Fruit fly (Drosophila melanogaster): Measurements from ENCODE around the gene Dad.

Gene Dad

DNA sequence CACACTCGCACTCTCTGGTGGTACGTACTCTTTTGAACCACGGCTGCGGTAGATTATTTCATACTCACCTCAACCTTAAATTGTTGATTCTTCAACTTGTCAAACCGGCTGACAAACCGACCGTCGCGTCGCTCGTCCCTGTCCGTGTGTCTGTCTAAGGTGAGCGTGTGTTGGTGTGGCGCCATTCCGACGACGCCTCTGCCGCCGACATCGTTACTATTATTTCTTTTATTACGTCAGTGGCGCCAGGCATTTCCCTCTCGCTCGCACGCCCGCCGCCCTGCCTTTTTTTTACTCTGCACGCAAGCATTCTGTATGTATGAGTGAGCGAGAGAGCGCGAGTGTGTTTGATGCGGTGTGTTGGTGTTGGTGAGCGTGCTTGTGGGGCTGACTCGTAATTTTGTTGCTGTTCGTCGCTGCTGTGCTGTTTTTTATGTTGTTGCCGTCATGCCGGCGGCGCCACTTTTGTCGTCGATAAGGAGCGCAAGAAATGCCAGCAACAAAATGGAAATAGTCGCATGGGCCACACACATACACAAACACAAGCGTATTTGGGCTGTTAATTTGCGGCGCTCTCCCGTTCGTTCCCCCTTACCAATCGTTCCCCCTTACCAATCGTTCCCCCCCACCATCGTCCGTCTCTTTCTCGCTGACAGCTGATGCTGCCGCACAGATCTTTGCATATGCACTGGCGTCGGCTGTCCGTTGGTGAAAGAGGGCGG is 2.5 kb downstream of the Dad start (continued):
- TF ChIP-seq CG14860 (GFP tag; IDR thresholded peaks at IDR 0.05; ENCODE audit: partially characterized antibody): 0 out of 3 replicates have a peak, but pooled peaks have one; percentile 33
- TF ChIP-seq CG1792 (GFP tag; optimal IDR thresholded peaks at IDR 0.05): no peak
- no peak for TF ChIP-seq CG12071 (GFP tag; optimal IDR thresholded peaks at IDR 0.05)
- no peak for TF ChIP-seq insv (GFP tag; optimal IDR thresholded peaks at IDR 0.05)
- TF ChIP-seq CG4707 (GFP tag; optimal IDR thresholded peaks at IDR 0.05): no peak
- TF ChIP-seq CG12104 (GFP tag; optimal IDR thresholded peaks at IDR 0.05): no peak
- peak; percentile 42 for TF ChIP-seq Hmr (GFP tag; optimal IDR thresholded peaks at IDR 0.05)
- TF ChIP-seq HmgZ (tag; optimal IDR thresholded peaks at IDR 0.05): peak; percentile 57
- TF ChIP-seq Jarid2 (GFP tag; optimal IDR thresholded peaks at IDR 0.05): peak; percentile 15
- TF ChIP-seq al (GFP tag; IDR thresholded peaks at IDR 0.05): no peak
- TF ChIP-seq CG10274 (GFP tag; optimal IDR thresholded peaks at IDR 0.05): no peak
- TF ChIP-seq bigmax (GFP tag; optimal IDR thresholded peaks at IDR 0.05): no peak
- TF ChIP-seq tna (GFP tag; IDR thresholded peaks at IDR 0.05; ENCODE audit: partially characterized antibody): no peak
- no peak for TF ChIP-seq trh (GFP tag; optimal IDR thresholded peaks at IDR 0.05)
- TF ChIP-seq B-H1 (GFP tag; IDR thresholded peaks at IDR 0.05): no peak; the same call in 2 of the 3 replicates
- TF ChIP-seq CG11695 (GFP tag; IDR thresholded peaks at IDR 0.05): 0 out of 3 replicates have a peak, but pooled peaks have one; percentile 18
- 0 out of 2 replicates have a peak, but pooled peaks have one; percentile 7 for TF ChIP-seq wdn (GFP tag; IDR thresholded peaks at IDR 0.05)
- no peak for TF ChIP-seq Ets97D (GFP tag; optimal IDR thresholded peaks at IDR 0.05)
- TF ChIP-seq ac (GFP tag; optimal IDR thresholded peaks at IDR 0.05): no peak
- no peak for TF ChIP-seq ab (GFP tag; optimal IDR thresholded peaks at IDR 0.05)
- TF ChIP-seq Drgx (GFP tag; IDR thresholded peaks at IDR 0.05): peak; percentile 51
- peak; percentile 24 for TF ChIP-seq grau (tag; optimal IDR thresholded peaks at IDR 0.05)
- TF ChIP-seq CG9215 (GFP tag; IDR thresholded peaks at IDR 0.05): no peak
- TF ChIP-seq lov (optimal IDR thresholded peaks at IDR 0.05): no peak
- TF ChIP-seq lov (GFP tag; IDR thresholded peaks at IDR 0.05): 0 out of 3 replicates have a peak, but pooled peaks have one; percentile 59
- TF ChIP-seq C15 (GFP tag; IDR thresholded peaks at IDR 0.05): no peak
- TF ChIP-seq CG12942 (GFP tag; optimal IDR thresholded peaks at IDR 0.05): no peak
- TF ChIP-seq cwo (GFP tag; optimal IDR thresholded peaks at IDR 0.05): peak; percentile 81
- peak; percentile 71 for TF ChIP-seq Hey (tag; optimal IDR thresholded peaks at IDR 0.05)
- TF ChIP-seq br (optimal IDR thresholded peaks at IDR 0.05): no peak
- TF ChIP-seq z (GFP tag; IDR thresholded peaks at IDR 0.05): peak; percentile 77
- peak; percentile 13 for TF ChIP-seq kah (GFP tag; optimal IDR thresholded peaks at IDR 0.05)
- TF ChIP-seq tin (GFP tag; optimal IDR thresholded peaks at IDR 0.05): no peak
- no peak for TF ChIP-seq tio (GFP tag; optimal IDR thresholded peaks at IDR 0.05)
- TF ChIP-seq ase (GFP tag; IDR thresholded peaks at IDR 0.05): no peak; the same call in 2 of the 3 replicates
- no peak for TF ChIP-seq run (tag; optimal IDR thresholded peaks at IDR 0.05)
- TF ChIP-seq az2 (GFP tag; optimal IDR thresholded peaks at IDR 0.05): no peak
- no peak for TF ChIP-seq sc (optimal IDR thresholded peaks at IDR 0.05)
- no peak for TF ChIP-seq sc (GFP tag; optimal IDR thresholded peaks at IDR 0.05)
- TF ChIP-seq Dek (tag; optimal IDR thresholded peaks at IDR 0.05): no peak
- no peak for TF ChIP-seq CG8944 (GFP tag; optimal IDR thresholded peaks at IDR 0.05)
- TF ChIP-seq chinmo (GFP tag; IDR thresholded peaks at IDR 0.05; ENCODE audit: partially characterized antibody): peak; percentile 95
- TF ChIP-seq Dll (GFP tag; IDR thresholded peaks at IDR 0.05; ENCODE audit: partially characterized antibody): 0 out of 4 replicates have a peak, but pooled peaks have one; percentile 44
- TF ChIP-seq cas (GFP tag; IDR thresholded peaks at IDR 0.05): no peak
- peak; percentile 52 for TF ChIP-seq D (optimal IDR thresholded peaks at IDR 0.05)
- TF ChIP-seq D (GFP tag; optimal IDR thresholded peaks at IDR 0.05): no peak
- TF ChIP-seq Mes4 (GFP tag; optimal IDR thresholded peaks at IDR 0.05): no peak
- 0 out of 3 replicates have a peak, but pooled peaks have one; percentile 32 for TF ChIP-seq HLH4C (GFP tag; IDR thresholded peaks at IDR 0.05; ENCODE audit: partially characterized antibody)
- TF ChIP-seq CG14050 (GFP tag; IDR thresholded peaks at IDR 0.05): no peak
- peak; percentile 85 for TF ChIP-seq CG5180 (GFP tag; optimal IDR thresholded peaks at IDR 0.05)

All from whole organism, embryonic.